Fruit fly (Drosophila melanogaster): Measurements from ENCODE around the gene CG32091.

CG32091 gene

dm6 chr3L:11691203-11691797 lies 60.1 kb downstream of the CG32091 start, which contains the start of the genes Pldn and CG14135 (continued):
- TF ChIP-seq eyg (GFP tag; optimal IDR thresholded peaks at IDR 0.05) (no peak), CG17186 (GFP tag; optimal IDR thresholded peaks at IDR 0.05) (no peak), Doc2 (GFP tag; IDR thresholded peaks at IDR 0.05) (no peak), org-1 (GFP tag; optimal IDR thresholded peaks at IDR 0.05) (no peak), croc (GFP tag; conservative IDR thresholded peaks at IDR 0.05) (no peak), tll (GFP tag; optimal IDR thresholded peaks at IDR 0.05) (no peak), CG8359 (GFP tag; optimal IDR thresholded peaks at IDR 0.05; ENCODE audit: borderline replicate concordance) (no peak), CG7556 (GFP tag; optimal IDR thresholded peaks at IDR 0.05) (no peak), tgo (GFP tag; IDR thresholded peaks at IDR 0.05) (no peak), gro (GFP tag; optimal IDR thresholded peaks at IDR 0.05) (no peak), CG12744 (GFP tag; optimal IDR thresholded peaks at IDR 0.05) (no peak), Dek (tag; optimal IDR thresholded peaks at IDR 0.05) (no peak), CG34224 (GFP tag; IDR thresholded peaks at IDR 0.05; ENCODE audit: partially characterized antibody) (0 out of 3 replicates have a peak, but pooled peaks have one; percentile 36), lmd (GFP tag; IDR thresholded peaks at IDR 0.05) (no peak), gem (tag; optimal IDR thresholded peaks at IDR 0.05) (no peak), gce (GFP tag; IDR thresholded peaks at IDR 0.05) (no peak), so (GFP tag; IDR thresholded peaks at IDR 0.05) (no peak), Lhr (GFP tag; optimal IDR thresholded peaks at IDR 0.05) (no peak), CG10543 (GFP tag; optimal IDR thresholded peaks at IDR 0.05) (no peak), gt (GFP tag; IDR thresholded peaks at IDR 0.05) (no peak), Eip74EF (GFP tag; optimal IDR thresholded peaks at IDR 0.05) (no peak), CG10274 (GFP tag; optimal IDR thresholded peaks at IDR 0.05) (no peak), CG8290 (GFP tag; optimal IDR thresholded peaks at IDR 0.05) (no peak), CG8290 (tag; optimal IDR thresholded peaks at IDR 0.05) (peak in 1 of 2 experiments; percentile 3), CG43689 (GFP tag; IDR thresholded peaks at IDR 0.05) (no peak), crc (GFP tag; optimal IDR thresholded peaks at IDR 0.05) (no peak), hkb (optimal IDR thresholded peaks at IDR 0.05) (no peak), hkb (GFP tag; IDR thresholded peaks at IDR 0.05) (no peak), knrl (GFP tag; IDR thresholded peaks at IDR 0.05; ENCODE audit: partially characterized antibody) (no peak), br (optimal IDR thresholded peaks at IDR 0.05) (no peak), pb (GFP tag; optimal IDR thresholded peaks at IDR 0.05) (no peak), nerfin-1 (tag; optimal IDR thresholded peaks at IDR 0.05) (no peak), B-H1 (GFP tag; IDR thresholded peaks at IDR 0.05) (no peak), CG8089 (GFP tag; optimal IDR thresholded peaks at IDR 0.05) (no peak), CHES-1-like (GFP tag; optimal IDR thresholded peaks at IDR 0.05) (peak; percentile 9), kah (GFP tag; optimal IDR thresholded peaks at IDR 0.05) (no peak), CG30020 (tag; optimal IDR thresholded peaks at IDR 0.05) (peak; percentile 24), slbo (GFP tag; IDR thresholded peaks at IDR 0.05) (no peak), Sry-β (GFP tag; optimal IDR thresholded peaks at IDR 0.05) (no peak), cato (GFP tag; optimal IDR thresholded peaks at IDR 0.05; ENCODE audit: borderline replicate concordance) (no peak), CG18599 (GFP tag; optimal IDR thresholded peaks at IDR 0.05) (no peak), CG2889 (GFP tag; IDR thresholded peaks at IDR 0.05) (no peak), Vsx1 (GFP tag; optimal IDR thresholded peaks at IDR 0.05) (peak; percentile 8), pum (GFP tag; optimal IDR thresholded peaks at IDR 0.05) (no peak), twi (tag; optimal IDR thresholded peaks at IDR 0.05) (no peak), ham (GFP tag; IDR thresholded peaks at IDR 0.05) (no peak), zf30C (GFP tag; optimal IDR thresholded peaks at IDR 0.05) (no peak), Oli (tag; optimal IDR thresholded peaks at IDR 0.05) (no peak), HLH54F (GFP tag; optimal IDR thresholded peaks at IDR 0.05) (no peak), CG11398 (GFP tag; optimal IDR thresholded peaks at IDR 0.05) (no peak), NfI (GFP tag; optimal IDR thresholded peaks at IDR 0.05) (no peak)
